Fruit fly (Drosophila melanogaster): ENCODE data around the gene CG9541.
A peak's percentile ranks its signal among the peaks of the same experiment; 100 is the strongest.

Gene CG9541

DNA sequence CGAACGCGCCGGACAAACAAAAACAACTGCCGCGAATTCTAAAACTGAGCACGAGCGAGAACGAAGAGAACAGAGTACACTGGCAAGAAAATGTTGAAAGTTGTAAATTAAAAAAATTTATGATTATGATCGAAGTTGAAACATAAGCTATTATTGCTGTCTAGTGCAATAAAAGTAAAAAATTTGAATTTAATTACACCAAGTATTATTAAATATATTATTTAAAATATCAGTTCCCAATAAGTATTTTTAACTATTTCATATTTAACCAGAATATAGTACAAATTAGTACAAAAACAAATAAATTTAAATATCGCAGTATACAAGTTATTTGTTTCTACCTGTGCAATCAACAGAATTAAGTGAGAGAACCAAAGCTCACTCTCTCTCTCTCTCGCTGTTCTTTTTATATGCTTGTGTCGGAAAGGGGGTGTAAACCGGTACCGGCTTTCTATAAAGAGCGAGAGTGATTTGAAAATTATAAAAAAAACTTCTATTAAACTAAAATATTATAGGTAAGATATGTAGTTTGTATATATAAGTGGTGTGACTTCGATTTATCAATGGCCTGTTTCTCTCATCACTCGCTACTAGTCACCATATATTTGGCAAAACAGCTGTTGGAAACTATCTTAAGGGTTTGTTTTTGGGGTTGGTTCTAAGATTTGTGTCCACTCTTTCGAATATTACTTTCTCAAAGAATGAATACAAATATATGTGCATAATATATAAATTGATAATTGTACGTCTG lies 23.9 kb downstream of the CG9541 start, which contains the start of gene C1GalTA (continued):
- TF ChIP-seq CG15269 (tag; optimal IDR thresholded peaks at IDR 0.05) (peak; percentile 99), CG4328 (GFP tag; optimal IDR thresholded peaks at IDR 0.05) (peak; percentile 96), jigr1 (GFP tag; IDR thresholded peaks at IDR 0.05) (peak; percentile 89), H15 (GFP tag; IDR thresholded peaks at IDR 0.05) (peak; percentile 89), CG10979 (tag; optimal IDR thresholded peaks at IDR 0.05) (peak; percentile 100), croc (GFP tag; conservative IDR thresholded peaks at IDR 0.05) (peak; percentile 96), CG8478 (optimal IDR thresholded peaks at IDR 0.05) (no peak), CG12219 (GFP tag; optimal IDR thresholded peaks at IDR 0.05) (peak; percentile 86), psq (GFP tag; optimal IDR thresholded peaks at IDR 0.05) (peak; percentile 80), CG14667 (GFP tag; IDR thresholded peaks at IDR 0.05) (peak; percentile 94; the same call in 1 of the 2 replicates), fd3F (GFP tag; optimal IDR thresholded peaks at IDR 0.05) (peak; percentile 97), ab (GFP tag; optimal IDR thresholded peaks at IDR 0.05) (peak; percentile 22), NC2β (GFP tag; optimal IDR thresholded peaks at IDR 0.05) (no peak), yki (optimal IDR thresholded peaks at IDR 0.05) (no peak), CG3281 (GFP tag; optimal IDR thresholded peaks at IDR 0.05) (peak; percentile 98), Sin3A (optimal IDR thresholded peaks at IDR 0.05) (no peak), CG4820 (GFP tag; optimal IDR thresholded peaks at IDR 0.05) (peak; percentile 93), CG12155 (GFP tag; optimal IDR thresholded peaks at IDR 0.05) (peak; percentile 93), Taf1 (GFP tag; IDR thresholded peaks at IDR 0.05) (peak; percentile 85), CG12744 (GFP tag; optimal IDR thresholded peaks at IDR 0.05) (no peak), HHEX (GFP tag; optimal IDR thresholded peaks at IDR 0.05) (peak; percentile 97), Atf-2 (GFP tag; optimal IDR thresholded peaks at IDR 0.05) (peak; percentile 42), en (GFP tag; optimal IDR thresholded peaks at IDR 0.05) (peak; percentile 17), CG14441 (GFP tag; IDR thresholded peaks at IDR 0.05) (peak; percentile 88), CG8089 (GFP tag; optimal IDR thresholded peaks at IDR 0.05) (peak; percentile 62), pum (GFP tag; optimal IDR thresholded peaks at IDR 0.05) (peak; percentile 72), D19B (GFP tag; optimal IDR thresholded peaks at IDR 0.05) (peak; percentile 88), CG7928 (GFP tag; optimal IDR thresholded peaks at IDR 0.05) (peak; percentile 75), Bdp1 (GFP tag; optimal IDR thresholded peaks at IDR 0.05) (peak; percentile 31), Mes4 (GFP tag; optimal IDR thresholded peaks at IDR 0.05) (peak; percentile 57), CG17359 (tag; optimal IDR thresholded peaks at IDR 0.05) (peak; percentile 97), Hsf (GFP tag; optimal IDR thresholded peaks at IDR 0.05) (peak; percentile 79), gfzf (GFP tag; optimal IDR thresholded peaks at IDR 0.05) (no peak), Dip2 (GFP tag; IDR thresholded peaks at IDR 0.05) (no peak), bigmax (GFP tag; optimal IDR thresholded peaks at IDR 0.05) (no peak), Camta (GFP tag; optimal IDR thresholded peaks at IDR 0.05) (peak; percentile 40), gcm2 (GFP tag; optimal IDR thresholded peaks at IDR 0.05) (peak; percentile 16), CG9797 (GFP tag; optimal IDR thresholded peaks at IDR 0.05) (peak; percentile 44), Dfd (GFP tag; optimal IDR thresholded peaks at IDR 0.05) (no peak), CkIIα-i1 (GFP tag; IDR thresholded peaks at IDR 0.05) (no peak), chm (GFP tag; IDR thresholded peaks at IDR 0.05) (peak; percentile 92), CG18011 (GFP tag; optimal IDR thresholded peaks at IDR 0.05) (peak; percentile 79), otp (GFP tag; IDR thresholded peaks at IDR 0.05) (peak; percentile 68; the same call in 1 of the 3 replicates), Jarid2 (GFP tag; optimal IDR thresholded peaks at IDR 0.05) (peak; percentile 89), eve (GFP tag; optimal IDR thresholded peaks at IDR 0.05) (peak in 1 of 2 experiments; percentile 78), chif (GFP tag; optimal IDR thresholded peaks at IDR 0.05) (peak; percentile 39 to 62), fd102C (GFP tag; optimal IDR thresholded peaks at IDR 0.05) (no peak), CG13123 (GFP tag; optimal IDR thresholded peaks at IDR 0.05) (peak; percentile 93), Pdp1 (GFP tag; optimal IDR thresholded peaks at IDR 0.05) (peak; percentile 63 to 74), CG31441 (GFP tag; IDR thresholded peaks at IDR 0.05) (peak; percentile 100), CG10431 (GFP tag; optimal IDR thresholded peaks at IDR 0.05) (peak; percentile 94)

All from whole organism, embryonic.